Worm (Caenorhabditis elegans) whole organism, L1 larva: ENCODE results near the gene his-42.

Experiments used
- F16B12.6 ChIP-seq: fragments of 150-350 bp; optimal IDR thresholded peaks from 2 replicates; lab custom pipeline; 2014; ENCODE audit warnings: missing biosample characterization, missing genetic modification characterization
- Y116A8C.19 ChIP-seq: sonication (generic microtip); optimal IDR thresholded peaks from 2 replicates; lab custom pipeline; 2016; ENCODE audit warnings: missing compliant biosample characterization, missing genetic modification characterization, borderline replicate concordance
- aha-1 ChIP-seq: fragments of 150-350 bp; optimal IDR thresholded peaks from 2 replicates; lab custom pipeline; 2014; ENCODE audit warnings: missing biosample characterization, missing genetic modification characterization
- blmp-1 ChIP-seq: fragments of 150-350 bp; optimal IDR thresholded peaks from 2 replicates; lab custom pipeline; 2014; ENCODE audit warnings: missing biosample characterization, missing genetic modification characterization
- ceh-63 ChIP-seq: fragments of 200-800 bp; sonication (Bioruptor generic); optimal IDR thresholded peaks from 2 replicates; lab custom pipeline; 2018; ENCODE audit warnings: mild to moderate bottlenecking, missing genetic modification characterization, missing compliant biosample characterization
- dpl-1 ChIP-seq, 3 experiments: fragments of 150-350 bp in 2 of 3; sonication (generic microtip) in 1 of 3; optimal IDR thresholded peaks; 2 replicates each; lab custom pipeline; 2014 to 2017; ENCODE audit warnings: missing biosample characterization in 3 of 3, missing genetic modification characterization in 3 of 3, missing genetic modification reagents in 3 of 3
- dsc-1 ChIP-seq: sonication (generic microtip); optimal IDR thresholded peaks from 2 replicates; lab custom pipeline; 2016; ENCODE audit warnings: mild to moderate bottlenecking, missing genetic modification characterization, missing compliant biosample characterization
- efl-1 ChIP-seq, 4 experiments: fragments of 150-350 bp; optimal IDR thresholded peaks in 3 of 4; peaks in 1 of 4; 1 replicate in 1 of 4; 2 replicates in 3 of 4; lab custom pipeline; 2014; ENCODE audit warnings: missing biosample characterization in 2 of 4, missing genetic modification characterization in 2 of 4, missing genetic modification reagents in 2 of 4
- elt-2 ChIP-seq: sonication (generic microtip); optimal IDR thresholded peaks from 2 replicates; lab custom pipeline; 2016; ENCODE audit warnings: missing genetic modification characterization, mild to moderate bottlenecking, inconsistent platforms, missing compliant biosample characterization, missing genetic modification reagents
- fkh-10 ChIP-seq: sonication (generic microtip); optimal IDR thresholded peaks from 2 replicates; lab custom pipeline; 2017; ENCODE audit warnings: missing biosample characterization, missing genetic modification reagents, missing genetic modification characterization
- fkh-4 ChIP-seq: sonication (generic microtip); optimal IDR thresholded peaks from 2 replicates; lab custom pipeline; 2016; ENCODE audit warnings: missing compliant biosample characterization, missing genetic modification characterization, borderline replicate concordance
- fkh-8 ChIP-seq: sonication (generic microtip); optimal IDR thresholded peaks from 2 replicates; lab custom pipeline; 2016; ENCODE audit warnings: mild to moderate bottlenecking, missing genetic modification characterization, missing compliant biosample characterization
- hpl-2 ChIP-seq: fragments of 150-350 bp; optimal IDR thresholded peaks from 2 replicates; lab custom pipeline; 2014; ENCODE audit warnings: missing biosample characterization, missing genetic modification reagents, missing genetic modification characterization
- lin-14 ChIP-seq: fragments of 200-800 bp; sonication (Bioruptor generic); optimal IDR thresholded peaks from 2 replicates; lab custom pipeline; 2018; ENCODE audit warnings: mild to moderate bottlenecking, missing genetic modification characterization, moderate library complexity, missing compliant biosample characterization
- lin-35 ChIP-seq, 2 experiments: fragments of 150-350 bp; optimal IDR thresholded peaks; 2 replicates each; lab custom pipeline; 2014; ENCODE audit warnings: missing biosample characterization in 2 of 2, missing genetic modification characterization in 2 of 2, missing genetic modification reagents in 2 of 2
- lsy-2 ChIP-seq, 2 experiments: fragments of 150-350 bp; optimal IDR thresholded peaks; 2 replicates each; lab custom pipeline; 2014; ENCODE audit warnings: missing biosample characterization in 2 of 2, missing genetic modification characterization in 2 of 2
- nhr-11 ChIP-seq: fragments of 150-350 bp; optimal IDR thresholded peaks from 2 replicates; lab custom pipeline; 2014; ENCODE audit warnings: missing biosample characterization, missing genetic modification characterization
- nhr-12 ChIP-seq: sonication (generic microtip); optimal IDR thresholded peaks from 2 replicates; lab custom pipeline; 2017; ENCODE audit warnings: missing biosample characterization, missing genetic modification characterization
- nhr-28 ChIP-seq: fragments of 150-350 bp; optimal IDR thresholded peaks from 2 replicates; lab custom pipeline; 2014; ENCODE audit warnings: missing biosample characterization, missing genetic modification characterization
- nhr-71 ChIP-seq: sonication (generic microtip); optimal IDR thresholded peaks from 2 replicates; lab custom pipeline; 2016; ENCODE audit warnings: mild to moderate bottlenecking, missing genetic modification characterization, moderate library complexity, missing compliant biosample characterization
- nhr-76 ChIP-seq: sonication (generic microtip); optimal IDR thresholded peaks from 2 replicates; lab custom pipeline; 2017; ENCODE audit warnings: missing biosample characterization, missing genetic modification characterization
- nhr-84 ChIP-seq: sonication (generic microtip); optimal IDR thresholded peaks from 2 replicates; lab custom pipeline; 2017; ENCODE audit warnings: missing biosample characterization, missing genetic modification characterization
- nhr-85 ChIP-seq: sonication (generic microtip); peaks from one replicate; lab custom pipeline; 2016; ENCODE audit warnings: missing genetic modification characterization, inconsistent platforms, missing compliant biosample characterization
- nhr-90 ChIP-seq: sonication (generic microtip); optimal IDR thresholded peaks from 2 replicates; lab custom pipeline; 2016; ENCODE audit warnings: mild to moderate bottlenecking, missing genetic modification characterization, missing compliant biosample characterization; ENCODE audit not compliant: poor library complexity
- pax-3 ChIP-seq: fragments of 200-800 bp; sonication (Bioruptor generic); optimal IDR thresholded peaks from 2 replicates; lab custom pipeline; 2018; ENCODE audit warnings: mild to moderate bottlenecking, missing genetic modification characterization, moderate library complexity, missing compliant biosample characterization
- snpc-4 ChIP-seq: fragments of 150-350 bp; optimal IDR thresholded peaks from 2 replicates; lab custom pipeline; 2014; ENCODE audit warnings: missing biosample characterization, missing genetic modification characterization
- snu-23 ChIP-seq: sonication (generic microtip); optimal IDR thresholded peaks from 2 replicates; lab custom pipeline; 2016; ENCODE audit warnings: missing genetic modification characterization, missing compliant biosample characterization
- sup-37 ChIP-seq: fragments of 200-800 bp; sonication (Bioruptor generic); optimal IDR thresholded peaks from 2 replicates; lab custom pipeline; 2018; ENCODE audit warnings: mild to moderate bottlenecking, missing genetic modification characterization, missing compliant biosample characterization
- unc-62 ChIP-seq: fragments of 150-350 bp; optimal IDR thresholded peaks from 2 replicates; lab custom pipeline; 2014; ENCODE audit warnings: missing biosample characterization, missing genetic modification reagents, missing genetic modification characterization
- unc-86 ChIP-seq: sonication (generic microtip); optimal IDR thresholded peaks from 2 replicates; lab custom pipeline; 2016; ENCODE audit warnings: missing genetic modification characterization, missing compliant biosample characterization
- xbp-1 ChIP-seq: sonication (generic microtip); optimal IDR thresholded peaks from 2 replicates; lab custom pipeline; 2016; ENCODE audit warnings: missing genetic modification characterization, missing compliant biosample characterization
- zip-4 ChIP-seq: fragments of 200-800 bp; sonication (Bioruptor generic); optimal IDR thresholded peaks from 2 replicates; lab custom pipeline; 2018; ENCODE audit warnings: mild to moderate bottlenecking, missing genetic modification characterization, moderate library complexity, missing compliant biosample characterization
- ztf-11 ChIP-seq, 2 experiments: sonication (generic microtip); optimal IDR thresholded peaks; 2 replicates each; lab custom pipeline; 2016 to 2017; ENCODE audit warnings: missing genetic modification characterization in 2 of 2, missing biosample characterization in 1 of 2, missing compliant biosample characterization in 1 of 2
- ztf-4 ChIP-seq: fragments of 150-350 bp; optimal IDR thresholded peaks from 2 replicates; lab custom pipeline; 2014; ENCODE audit warnings: missing biosample characterization, missing genetic modification characterization

The his-42 gene

ce11 chrII:13847366-13847765, 18.9 kb upstream of the his-42 start:
- no peak for TF ChIP-seq ceh-63
- TF ChIP-seq efl-1 (optimal IDR thresholded peaks at IDR 0.05; lab: Kevin White, UChicago) = peak; percentile 17 to 32
- TF ChIP-seq efl-1 (GFP tag; optimal IDR thresholded peaks at IDR 0.05 in 1 of 2; lab: Kevin White, UChicago) = no peak
- TF ChIP-seq dpl-1 (GFP tag; optimal IDR thresholded peaks at IDR 0.05; lab: Kevin White, UChicago) = peak in 1 of 3 experiments; percentile 35
- no peak for TF ChIP-seq unc-86 (tag; lab: Kevin White, UChicago)
- TF ChIP-seq lsy-2 (tag; optimal IDR thresholded peaks at IDR 0.05; lab: Kevin White, UChicago) = peak in 1 of 2 experiments; percentile 4
- TF ChIP-seq blmp-1 = peak; percentile 2
- peak in 1 of 2 experiments; percentile 14 for TF ChIP-seq lin-35 (GFP tag; optimal IDR thresholded peaks at IDR 0.05; lab: Kevin White, UChicago)
- TF ChIP-seq snu-23 (GFP tag; lab: Kevin White, UChicago) = peak; percentile 11
- TF ChIP-seq nhr-85 (tag; lab: Kevin White, UChicago) = peak; percentile 54

ce11 chrII:13846018-13846417, 17.5 kb upstream of the his-42 start:
- no peak for TF ChIP-seq nhr-28
- no peak for TF ChIP-seq zip-4 (GFP tag; lab: Kevin White, UChicago)
- TF ChIP-seq F16B12.6 = no peak
- no peak for TF ChIP-seq snpc-4
- TF ChIP-seq lin-14 (GFP tag; lab: Kevin White, UChicago) = no peak
- no peak for TF ChIP-seq sup-37
- no peak for TF ChIP-seq unc-86 (tag; lab: Kevin White, UChicago)
- no peak for TF ChIP-seq nhr-90 (tag; lab: Kevin White, UChicago)
- no peak for TF ChIP-seq nhr-12 (tag; lab: Kevin White, UChicago)

DNA sequence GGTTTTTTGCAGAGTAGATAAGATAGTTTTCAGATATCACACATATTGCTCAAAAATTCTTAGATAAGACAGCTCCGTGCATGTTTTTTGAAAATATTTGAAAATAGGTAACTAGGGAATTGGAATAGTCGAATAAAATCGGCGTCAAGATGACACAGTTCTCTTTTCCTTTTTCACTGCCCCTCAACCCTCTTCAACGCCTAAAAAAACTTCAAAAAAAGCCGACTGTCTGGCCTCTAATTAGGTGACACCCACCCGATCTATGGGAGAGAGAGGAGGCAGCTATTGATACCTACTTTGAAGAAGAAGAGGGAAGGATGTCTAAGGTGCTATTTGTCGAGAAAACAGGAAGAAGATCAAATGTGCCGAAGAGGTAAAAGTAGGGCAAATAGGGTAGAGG, 13.8 kb upstream of the his-42 start:
- TF ChIP-seq efl-1 (optimal IDR thresholded peaks at IDR 0.05; lab: Kevin White, UChicago) = no peak
- peak in 1 of 2 experiments; percentile 39 for TF ChIP-seq efl-1 (GFP tag; optimal IDR thresholded peaks at IDR 0.05 in 1 of 2; lab: Kevin White, UChicago)
- TF ChIP-seq fkh-10 = no peak
- no peak for TF ChIP-seq xbp-1 (tag; lab: Kevin White, UChicago)
- TF ChIP-seq blmp-1 = peak; percentile 31

DNA sequence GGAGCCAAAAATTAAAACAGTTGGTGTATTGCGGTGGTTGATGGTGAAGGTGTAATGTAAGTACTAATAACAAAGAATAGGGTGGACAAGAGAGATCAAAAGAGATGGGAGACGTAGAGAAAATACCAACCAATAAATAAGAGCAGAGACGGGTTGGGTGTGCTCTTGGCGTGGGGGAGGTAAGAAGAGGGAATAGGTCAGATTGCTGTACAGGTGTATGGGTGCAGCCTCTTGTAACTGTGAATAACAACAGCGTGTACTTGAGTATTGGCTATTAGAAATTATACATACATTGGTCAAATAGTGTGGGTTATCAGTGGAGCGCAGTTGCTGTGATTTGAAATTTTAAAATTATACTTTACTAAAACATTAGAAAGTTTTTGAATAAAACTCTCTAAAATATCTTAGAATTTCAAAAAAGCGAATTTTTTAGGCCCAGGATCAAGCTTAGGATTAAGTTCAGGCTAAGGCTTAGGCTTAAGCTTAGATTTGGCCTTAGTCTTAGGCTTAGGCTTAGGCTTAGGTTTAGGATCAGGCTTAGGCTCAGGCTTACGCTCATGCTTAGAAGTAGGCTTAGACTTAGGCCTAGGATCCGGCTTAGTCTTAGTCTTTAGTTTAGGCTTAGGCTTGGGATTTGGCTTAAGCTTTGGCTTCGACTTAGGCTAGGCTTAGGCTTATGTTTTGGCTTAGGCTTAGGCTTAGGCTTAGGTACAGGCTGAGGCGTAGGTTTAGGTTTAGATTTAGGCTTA, 12.8 kb upstream of the his-42 start, which contains the start of gene F08G2.7:
F08G2.7 (minus strand) TSS at position 51 of the 749 bp plus-strand sequence.
- TF ChIP-seq fkh-8 (tag; lab: Kevin White, UChicago) (no peak), Y116A8C.19 (no peak), lsy-2 (tag; optimal IDR thresholded peaks at IDR 0.05; lab: Kevin White, UChicago) (no peak), ztf-11 (tag; optimal IDR thresholded peaks at IDR 0.05; lab: Kevin White, UChicago) (no peak), unc-86 (tag; lab: Kevin White, UChicago) (no peak), nhr-76 (tag; lab: Kevin White, UChicago) (no peak), aha-1 (tag; lab: Kevin White, UChicago) (no peak), unc-62 (GFP tag; lab: Kevin White, UChicago) (no peak), sup-37 (no peak), elt-2 (tag; lab: Kevin White, UChicago) (no peak), nhr-28 (no peak), nhr-11 (no peak), ceh-63 (no peak), pax-3 (no peak), ztf-4 (tag; lab: Kevin White, UChicago) (no peak)

- TF ChIP-seq dsc-1 (tag; lab: Kevin White, UChicago) = peak; percentile 89
- TF ChIP-seq hpl-2 (GFP tag; lab: Kevin White, UChicago) = no peak
- TF ChIP-seq nhr-71 = no peak
- TF ChIP-seq nhr-84 (tag; lab: Kevin White, UChicago) = no peak
- TF ChIP-seq F16B12.6 = no peak
- peak; percentile 42 for TF ChIP-seq fkh-4 (tag; lab: Kevin White, UChicago)
These were observed 11.0 kb upstream of the his-42 start for ce11 chrII:13839454-13839853.
